Worm (Caenorhabditis elegans): ENCODE data around the gene clec-199.

The clec-199 gene

ce11 chrIV:17332261-17332660, 19.4 kb upstream of the clec-199 start, which contains the start of gene C49C3.7:
C49C3.7 (plus strand) TSS chrIV:17332561.
- TF ChIP-seq nhr-28 (tag; optimal IDR thresholded peaks at IDR 0.05) (no peak), aha-1 (tag) (peak; percentile 86)

- peak in 1 of 2 experiments; percentile 80 for TF ChIP-seq unc-62 (GFP tag; optimal IDR thresholded peaks at IDR 0.05 in 1 of 2)
- TF ChIP-seq unc-62 (tag; optimal IDR thresholded peaks at IDR 0.05): no peak
- no peak for TF ChIP-seq R02D3.7 (tag; optimal IDR thresholded peaks at IDR 0.05)
- TF ChIP-seq skn-1 (tag; optimal IDR thresholded peaks at IDR 0.05): no peak
- no peak for TF ChIP-seq spr-3 (GFP tag; optimal IDR thresholded peaks at IDR 0.05)
- no peak for TF ChIP-seq lim-7 (GFP tag; IDR thresholded peaks at IDR 0.05)
- peak in 1 of 2 experiments; percentile 83 for TF ChIP-seq hif-1 (tag; optimal IDR thresholded peaks at IDR 0.05)
- TF ChIP-seq hlh-30 (tag; optimal IDR thresholded peaks at IDR 0.05; ENCODE audit: insufficient read depth): peak; percentile 96
- no peak for TF ChIP-seq unc-130 (GFP tag; optimal IDR thresholded peaks at IDR 0.05)
- peak; percentile 42 for TF ChIP-seq mep-1 (tag; optimal IDR thresholded peaks at IDR 0.05)
- no peak for TF ChIP-seq zfp-3 (GFP tag; conservative IDR thresholded peaks at IDR 0.05)
- no peak for TF ChIP-seq saeg-2 (GFP tag; IDR thresholded peaks at IDR 0.05)
- no peak for TF ChIP-seq Y5F2A.4 (GFP tag; optimal IDR thresholded peaks at IDR 0.05)
- no peak for TF ChIP-seq daf-16 (GFP tag; optimal IDR thresholded peaks at IDR 0.05)
- TF ChIP-seq daf-16 (tag; optimal IDR thresholded peaks at IDR 0.05): peak; percentile 23
- TF ChIP-seq rbr-2 (tag; optimal IDR thresholded peaks at IDR 0.05): peak; percentile 10
- TF ChIP-seq hmg-1.1 (GFP tag; IDR thresholded peaks at IDR 0.05): 0 out of 2 replicates have a peak, but pooled peaks have one; percentile 8
- TF ChIP-seq mdl-1 (tag; optimal IDR thresholded peaks at IDR 0.05): peak in 1 of 2 experiments; percentile 10
- TF ChIP-seq vab-7 (GFP tag; IDR thresholded peaks at IDR 0.05): no peak
- no peak for TF ChIP-seq egl-27 (tag; optimal IDR thresholded peaks at IDR 0.05)
- no peak for TF ChIP-seq madf-9 (GFP tag; conservative IDR thresholded peaks at IDR 0.05)
- no peak for TF ChIP-seq ctbp-1 (GFP tag; IDR thresholded peaks at IDR 0.05)
- peak; percentile 45 for TF ChIP-seq dve-1 (tag; optimal IDR thresholded peaks at IDR 0.05; ENCODE audit: insufficient read depth)
- peak; percentile 28 for TF ChIP-seq hlh-11 (tag; optimal IDR thresholded peaks at IDR 0.05)
- no peak for TF ChIP-seq nhr-10 (tag; optimal IDR thresholded peaks at IDR 0.05)
- TF ChIP-seq lin-38 (GFP tag; IDR thresholded peaks at IDR 0.05): peak; percentile 48; the same call in 1 of the 2 replicates
- TF ChIP-seq unc-39 (tag; optimal IDR thresholded peaks at IDR 0.05): no peak
- peak in 1 of 2 experiments; percentile 54 for TF ChIP-seq lsy-2 (tag; optimal IDR thresholded peaks at IDR 0.05)
- TF ChIP-seq snpc-1.2 (GFP tag; IDR thresholded peaks at IDR 0.05): no peak
- TF ChIP-seq nhr-28 (tag; optimal IDR thresholded peaks at IDR 0.05): peak; percentile 21
- no peak for TF ChIP-seq zip-11 (GFP tag; IDR thresholded peaks at IDR 0.05)
- peak; percentile 47 for TF ChIP-seq mes-2 (tag; optimal IDR thresholded peaks at IDR 0.05; ENCODE audit: poor library complexity, severe bottlenecking)
- no peak for TF ChIP-seq ceh-44 (GFP tag; IDR thresholded peaks at IDR 0.05)
- TF ChIP-seq dmd-8 (GFP tag; IDR thresholded peaks at IDR 0.05): no peak
- TF ChIP-seq zip-2 (tag; optimal IDR thresholded peaks at IDR 0.05): no peak
- TF ChIP-seq mdt-29 (GFP tag; IDR thresholded peaks at IDR 0.05): no peak
- TF ChIP-seq lin-13 (GFP tag; optimal IDR thresholded peaks at IDR 0.05): no peak
- TF ChIP-seq daf-8 (GFP tag; IDR thresholded peaks at IDR 0.05): no peak
- no peak for TF ChIP-seq daf-12 (tag; optimal IDR thresholded peaks at IDR 0.05)
These were observed 18.0 kb upstream of the clec-199 start, which contains the start of gene C49C3.15 for ce11 chrIV:17333542-17334281. C49C3.15 (plus strand) TSS chrIV:17334231.
